Fruit fly (Drosophila melanogaster): Measurements from ENCODE around the gene tfc.

Gene tfc

DNA sequence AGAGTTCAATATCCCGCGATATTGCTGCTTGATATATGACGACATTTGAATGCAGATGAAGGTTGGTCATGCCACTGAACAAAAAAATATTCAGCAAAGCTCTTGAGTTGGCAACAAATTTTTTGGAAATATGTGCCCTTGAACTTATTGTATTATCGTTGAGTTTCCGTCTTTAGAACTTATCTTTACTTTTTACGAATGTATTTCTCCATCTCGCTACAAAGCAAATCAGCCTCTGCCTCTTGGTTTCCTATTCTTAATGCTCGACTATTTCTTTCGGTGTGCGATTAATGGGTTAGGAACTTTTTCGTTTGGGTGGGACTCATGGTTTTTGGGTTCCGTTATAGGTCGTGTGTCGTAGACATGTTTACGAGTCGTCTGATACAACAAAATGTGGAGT, 66.9 kb downstream of the tfc start (continued):
- TF ChIP-seq Adf1 (GFP tag; IDR thresholded peaks at IDR 0.05) (no peak), CG16813 (GFP tag; IDR thresholded peaks at IDR 0.05; ENCODE audit: partially characterized antibody) (no peak), wdn (GFP tag; IDR thresholded peaks at IDR 0.05) (no peak), Gsc (GFP tag; IDR thresholded peaks at IDR 0.05) (no peak), her (GFP tag; optimal IDR thresholded peaks at IDR 0.05) (peak; percentile 59), Usf (GFP tag; optimal IDR thresholded peaks at IDR 0.05) (peak; percentile 45), CG2875 (GFP tag; optimal IDR thresholded peaks at IDR 0.05) (peak; percentile 54), Dll (GFP tag; IDR thresholded peaks at IDR 0.05; ENCODE audit: partially characterized antibody) (no peak), CG11504 (tag; optimal IDR thresholded peaks at IDR 0.05) (peak; percentile 81), Mes4 (GFP tag; optimal IDR thresholded peaks at IDR 0.05) (peak; percentile 69), CG8281 (tag; optimal IDR thresholded peaks at IDR 0.05) (peak; percentile 20), Chrac-16 (GFP tag; optimal IDR thresholded peaks at IDR 0.05) (peak; percentile 67), Stat92E (GFP tag; optimal IDR thresholded peaks at IDR 0.05) (peak in 1 of 3 experiments; percentile 69), Hr39 (optimal IDR thresholded peaks at IDR 0.05) (no peak), HLH54F (GFP tag; optimal IDR thresholded peaks at IDR 0.05) (peak; percentile 51), nmo (GFP tag; optimal IDR thresholded peaks at IDR 0.05) (peak; percentile 89), tap (tag; optimal IDR thresholded peaks at IDR 0.05) (peak; percentile 67), YL-1 (GFP tag; optimal IDR thresholded peaks at IDR 0.05) (no peak), ac (GFP tag; optimal IDR thresholded peaks at IDR 0.05) (no peak), lola (GFP tag; optimal IDR thresholded peaks at IDR 0.05) (peak in 1 of 3 experiments; percentile 93), Elba2 (GFP tag; optimal IDR thresholded peaks at IDR 0.05) (no peak), CG1603 (tag; optimal IDR thresholded peaks at IDR 0.05) (peak; percentile 65), gro (GFP tag; optimal IDR thresholded peaks at IDR 0.05) (no peak), aop (GFP tag; IDR thresholded peaks at IDR 0.05) (no peak), btn (GFP tag; optimal IDR thresholded peaks at IDR 0.05) (peak; percentile 33), chinmo (GFP tag; IDR thresholded peaks at IDR 0.05; ENCODE audit: partially characterized antibody) (no peak), hb (GFP tag; IDR thresholded peaks at IDR 0.05; ENCODE audit: partially characterized antibody) (no peak), Bgb (GFP tag; IDR thresholded peaks at IDR 0.05; ENCODE audit: partially characterized antibody) (no peak), corto (GFP tag; optimal IDR thresholded peaks at IDR 0.05) (no peak), ewg (GFP tag; optimal IDR thresholded peaks at IDR 0.05) (peak; percentile 56), Atf3 (GFP tag; optimal IDR thresholded peaks at IDR 0.05) (peak; percentile 77), HHEX (GFP tag; optimal IDR thresholded peaks at IDR 0.05) (peak; percentile 25), twi (tag; optimal IDR thresholded peaks at IDR 0.05) (peak; percentile 75), insv (GFP tag; optimal IDR thresholded peaks at IDR 0.05) (no peak), CG1647 (GFP tag; optimal IDR thresholded peaks at IDR 0.05) (peak; percentile 22), br (optimal IDR thresholded peaks at IDR 0.05) (no peak), fd102C (GFP tag; optimal IDR thresholded peaks at IDR 0.05) (no peak), Jarid2 (GFP tag; optimal IDR thresholded peaks at IDR 0.05) (peak; percentile 9), CG15514 (GFP tag; optimal IDR thresholded peaks at IDR 0.05) (no peak), CG11398 (GFP tag; optimal IDR thresholded peaks at IDR 0.05) (peak; percentile 43), fd64A (GFP tag; optimal IDR thresholded peaks at IDR 0.05) (peak; percentile 64), Kr (GFP tag; optimal IDR thresholded peaks at IDR 0.05) (no peak), disco-r (GFP tag; optimal IDR thresholded peaks at IDR 0.05) (no peak), D19B (GFP tag; optimal IDR thresholded peaks at IDR 0.05) (no peak), CG13123 (GFP tag; optimal IDR thresholded peaks at IDR 0.05) (no peak), E2f1 (GFP tag; IDR thresholded peaks at IDR 0.05) (peak; percentile 44), dm (GFP tag; optimal IDR thresholded peaks at IDR 0.05) (peak; percentile 41), CG17186 (GFP tag; optimal IDR thresholded peaks at IDR 0.05) (peak; percentile 31), Myb (GFP tag; optimal IDR thresholded peaks at IDR 0.05) (peak; percentile 29), CG1602 (GFP tag; optimal IDR thresholded peaks at IDR 0.05) (peak; percentile 68), Opbp (GFP tag; IDR thresholded peaks at IDR 0.05; ENCODE audit: partially characterized antibody) (no peak)

Measured in whole organism, embryonic.